Fruit fly (Drosophila melanogaster) whole organism, prepupa: Measurements from ENCODE around the gene Ipo9.

Experiments
- CG10631 ChIP-seq: fragments of 200-800 bp; sonication (Bioruptor generic); optimal IDR thresholded peaks from 2 replicates; lab custom pipeline; 2016; ENCODE audit warnings: missing biosample characterization, missing genetic modification characterization
- CG11762 ChIP-seq: fragments of 200-800 bp; sonication (Bioruptor generic); optimal IDR thresholded peaks from 3 replicates; lab custom pipeline; 2016; ENCODE audit warnings: missing biosample characterization, missing genetic modification characterization; ENCODE audit not compliant: insufficient read depth
- CG11902 ChIP-seq: fragments of 200-800 bp; sonication (Bioruptor generic); optimal IDR thresholded peaks from 3 replicates; lab custom pipeline; 2016; ENCODE audit warnings: missing biosample characterization, missing genetic modification characterization
- CG15336 ChIP-seq: fragments of 200-800 bp; sonication (Bioruptor generic); IDR thresholded peaks from 2 replicates; pipeline ENCODE4 v1.3.6; 2022; ENCODE audit warnings: missing biosample characterization, missing genetic modification characterization
- CG1621 ChIP-seq: fragments of 200-800 bp; sonication (Bioruptor generic); optimal IDR thresholded peaks from 3 replicates; lab custom pipeline; 2018; ENCODE audit warnings: missing biosample characterization, mild to moderate bottlenecking, missing genetic modification characterization
- CG16779 ChIP-seq: fragments of 200-800 bp; sonication (Bioruptor generic); optimal IDR thresholded peaks from 3 replicates; lab custom pipeline; 2017; ENCODE audit warnings: missing biosample characterization, mild to moderate bottlenecking, missing genetic modification characterization
- CG3032 ChIP-seq: fragments of 200-800 bp; optimal IDR thresholded peaks from 2 replicates; lab custom pipeline; 2019; ENCODE audit warnings: missing biosample characterization, mild to moderate bottlenecking, missing genetic modification characterization, moderate library complexity
- CG31627 ChIP-seq: fragments of 200-800 bp; sonication (Bioruptor generic); optimal IDR thresholded peaks from 3 replicates; lab custom pipeline; 2016; ENCODE audit warnings: missing biosample characterization, missing genetic modification characterization
- CG32006 ChIP-seq: fragments of 200-800 bp; sonication (Bioruptor generic); optimal IDR thresholded peaks from 3 replicates; lab custom pipeline; 2017; ENCODE audit warnings: missing biosample characterization, mild to moderate bottlenecking, missing genetic modification characterization
- CG34406 ChIP-seq: fragments of 200-800 bp; sonication (Bioruptor generic); optimal IDR thresholded peaks from 3 replicates; lab custom pipeline; 2016; ENCODE audit warnings: missing biosample characterization, missing genetic modification characterization
- CG3919 ChIP-seq: fragments of 200-800 bp; sonication (Bioruptor generic); optimal IDR thresholded peaks from 3 replicates; lab custom pipeline; 2016; ENCODE audit warnings: missing biosample characterization, missing genetic modification characterization
- CG4318 ChIP-seq: fragments of 200-800 bp; sonication (Bioruptor generic); optimal IDR thresholded peaks from 3 replicates; lab custom pipeline; 2017; ENCODE audit warnings: missing biosample characterization, mild to moderate bottlenecking, missing genetic modification characterization
- CG6276 ChIP-seq: fragments of 200-800 bp; sonication (Bioruptor generic); optimal IDR thresholded peaks from 2 replicates; lab custom pipeline; 2017; ENCODE audit warnings: missing biosample characterization, mild to moderate bottlenecking, missing genetic modification characterization
- CG6792 ChIP-seq: fragments of 200-800 bp; sonication (Bioruptor generic); optimal IDR thresholded peaks from 3 replicates; lab custom pipeline; 2016; ENCODE audit warnings: missing biosample characterization, missing genetic modification characterization
- CG6808 ChIP-seq: fragments of 200-800 bp; sonication (Bioruptor generic); optimal IDR thresholded peaks from 3 replicates; lab custom pipeline; 2017; ENCODE audit warnings: missing biosample characterization, missing genetic modification characterization, mild to moderate bottlenecking, moderate library complexity, missing genetic modification reagents
- CG6854 ChIP-seq: fragments of 200-800 bp; sonication (Bioruptor generic); optimal IDR thresholded peaks from 2 replicates; lab custom pipeline; 2017; ENCODE audit warnings: missing biosample characterization, mild to moderate bottlenecking, missing genetic modification characterization
- CG7368 ChIP-seq: fragments of 200-800 bp; sonication (Bioruptor generic); optimal IDR thresholded peaks from 3 replicates; lab custom pipeline; 2016; ENCODE audit warnings: missing biosample characterization, missing genetic modification characterization
- CG8119 ChIP-seq: fragments of 200-800 bp; sonication (Bioruptor generic); IDR thresholded peaks from 3 replicates; pipeline ENCODE4 v1.3.6; 2022; ENCODE audit warnings: missing biosample characterization, missing genetic modification characterization
- CG8319 ChIP-seq: fragments of 200-800 bp; sonication (Bioruptor generic); optimal IDR thresholded peaks from 3 replicates; lab custom pipeline; 2016; ENCODE audit warnings: missing biosample characterization, missing genetic modification characterization
- CG8632 ChIP-seq: fragments of 200-800 bp; sonication (Bioruptor generic); optimal IDR thresholded peaks from 3 replicates; lab custom pipeline; 2016; ENCODE audit warnings: missing biosample characterization, missing genetic modification characterization
- CG9139 ChIP-seq: fragments of 200-800 bp; sonication (Bioruptor generic); optimal IDR thresholded peaks from 3 replicates; lab custom pipeline; 2017; ENCODE audit warnings: missing biosample characterization, mild to moderate bottlenecking, missing genetic modification characterization
- Eip75B ChIP-seq: fragments of 200-800 bp; sonication (Bioruptor generic); optimal IDR thresholded peaks from 3 replicates; lab custom pipeline; 2016; ENCODE audit warnings: missing biosample characterization, missing genetic modification characterization
- Eip78C ChIP-seq: fragments of 200-800 bp; sonication (Bioruptor generic); peaks from one replicate; lab custom pipeline; 2016; ENCODE audit warnings: missing biosample characterization, missing genetic modification characterization
- Eip93F ChIP-seq: fragments of 200-800 bp; sonication (Bioruptor generic); optimal IDR thresholded peaks from 2 replicates; lab custom pipeline; 2016; ENCODE audit warnings: missing biosample characterization, mild to moderate bottlenecking, missing genetic modification characterization
- Ets21C ChIP-seq: fragments of 200-800 bp; sonication (Bioruptor generic); optimal IDR thresholded peaks from 3 replicates; lab custom pipeline; 2016; ENCODE audit warnings: missing biosample characterization, missing genetic modification characterization
- Ets96B ChIP-seq: fragments of 200-800 bp; optimal IDR thresholded peaks from 2 replicates; lab custom pipeline; 2019; ENCODE audit warnings: missing biosample characterization, mild to moderate bottlenecking, missing genetic modification characterization, moderate library complexity
- Gug ChIP-seq: fragments of 200-800 bp; sonication (Bioruptor generic); IDR thresholded peaks from 2 replicates; pipeline ENCODE4 v1.3.6; 2022; ENCODE audit warnings: missing biosample characterization, missing genetic modification characterization
- Hr38 ChIP-seq: sonication (Bioruptor generic); optimal IDR thresholded peaks from 2 replicates; lab custom pipeline; 2016; ENCODE audit warnings: missing biosample characterization, missing genetic modification characterization
- Hr4 ChIP-seq: fragments of 200-800 bp; sonication (Bioruptor generic); optimal IDR thresholded peaks from 3 replicates; lab custom pipeline; 2016; ENCODE audit warnings: missing biosample characterization, missing genetic modification characterization
- Lpt ChIP-seq: fragments of 200-800 bp; sonication (Bioruptor generic); optimal IDR thresholded peaks from 3 replicates; lab custom pipeline; 2016; ENCODE audit warnings: missing biosample characterization, missing genetic modification characterization
- Met ChIP-seq: fragments of 200-800 bp; sonication (Bioruptor generic); optimal IDR thresholded peaks from 3 replicates; lab custom pipeline; 2016; ENCODE audit warnings: missing biosample characterization, missing genetic modification characterization
- OdsH ChIP-seq: fragments of 200-800 bp; sonication (Bioruptor generic); optimal IDR thresholded peaks from 3 replicates; lab custom pipeline; 2016; ENCODE audit warnings: missing biosample characterization, missing genetic modification characterization
- Sox102F ChIP-seq: fragments of 200-800 bp; sonication (Bioruptor generic); optimal IDR thresholded peaks from 2 replicates; lab custom pipeline; 2016; ENCODE audit warnings: missing biosample characterization, mild to moderate bottlenecking, missing genetic modification characterization
- Sox15 ChIP-seq: fragments of 200-800 bp; sonication (Bioruptor generic); optimal IDR thresholded peaks from 3 replicates; lab custom pipeline; 2016; ENCODE audit warnings: missing biosample characterization, missing genetic modification characterization
- acj6 ChIP-seq: fragments of 200-800 bp; sonication (Bioruptor generic); optimal IDR thresholded peaks from 3 replicates; lab custom pipeline; 2016; ENCODE audit warnings: missing biosample characterization, missing genetic modification characterization
- cyc ChIP-seq: fragments of 200-800 bp; sonication (Bioruptor generic); optimal IDR thresholded peaks from 3 replicates; lab custom pipeline; 2016; ENCODE audit warnings: missing biosample characterization, missing genetic modification characterization
- dac ChIP-seq: fragments of 200-800 bp; sonication (Bioruptor generic); optimal IDR thresholded peaks from 2 replicates; lab custom pipeline; 2017; ENCODE audit warnings: missing biosample characterization, mild to moderate bottlenecking, missing genetic modification characterization
- eg ChIP-seq: fragments of 200-800 bp; sonication (Bioruptor generic); IDR thresholded peaks from 3 replicates; pipeline ENCODE4 v1.3.6; 2022; ENCODE audit warnings: missing biosample characterization, missing genetic modification characterization
- esn ChIP-seq: fragments of 200-800 bp; sonication (Bioruptor generic); optimal IDR thresholded peaks from 2 replicates; lab custom pipeline; 2016; ENCODE audit warnings: missing biosample characterization, mild to moderate bottlenecking, missing genetic modification characterization, moderate library complexity
- fd59A ChIP-seq: fragments of 200-800 bp; sonication (Bioruptor generic); optimal IDR thresholded peaks from 2 replicates; lab custom pipeline; 2017; ENCODE audit warnings: missing biosample characterization, mild to moderate bottlenecking, missing genetic modification characterization, missing genetic modification reagents
- fd85E ChIP-seq: fragments of 200-800 bp; sonication (Bioruptor generic); optimal IDR thresholded peaks from 3 replicates; lab custom pipeline; 2016; ENCODE audit warnings: missing biosample characterization, missing genetic modification characterization
- fkh ChIP-seq: fragments of 200-800 bp; sonication (Bioruptor generic); optimal IDR thresholded peaks from 3 replicates; lab custom pipeline; 2017; ENCODE audit warnings: missing biosample characterization, mild to moderate bottlenecking, missing genetic modification characterization, moderate library complexity
- lz ChIP-seq: fragments of 200-800 bp; sonication (Bioruptor generic); optimal IDR thresholded peaks from 3 replicates; lab custom pipeline; 2016; ENCODE audit warnings: missing biosample characterization, missing genetic modification characterization
- net ChIP-seq: fragments of 200-800 bp; sonication (Bioruptor generic); optimal IDR thresholded peaks from 3 replicates; lab custom pipeline; 2016; ENCODE audit warnings: missing biosample characterization, missing genetic modification characterization
- pdm3 ChIP-seq: fragments of 200-800 bp; sonication (Bioruptor generic); optimal IDR thresholded peaks from 3 replicates; lab custom pipeline; 2016; ENCODE audit warnings: missing biosample characterization, missing genetic modification characterization
- salr ChIP-seq, 2 experiments: fragments of 200-800 bp; sonication (Bioruptor generic); optimal IDR thresholded peaks; 3 replicates each; lab custom pipeline; 2016 to 2018; ENCODE audit warnings: missing biosample characterization in 2 of 2, missing genetic modification characterization in 2 of 2, mild to moderate bottlenecking in 1 of 2
- svp ChIP-seq: fragments of 200-800 bp; sonication (Bioruptor generic); peaks from one replicate; lab custom pipeline; 2016; ENCODE audit warnings: missing biosample characterization, missing genetic modification characterization
- topi ChIP-seq: fragments of 200-800 bp; sonication (Bioruptor generic); optimal IDR thresholded peaks from 3 replicates; lab custom pipeline; 2016; ENCODE audit warnings: missing biosample characterization, missing genetic modification characterization
- vri ChIP-seq: fragments of 200-800 bp; sonication (Bioruptor generic); optimal IDR thresholded peaks from 3 replicates; lab custom pipeline; 2016; ENCODE audit warnings: missing biosample characterization, mild to moderate bottlenecking, missing genetic modification characterization

Gene Ipo9

dm6 chr3R:11454210-11454904 lies 42.0 kb downstream of the Ipo9 start (continued):
- TF ChIP-seq CG6276 (GFP tag; lab: Kevin White, UChicago) (no peak), esn (GFP tag; lab: Kevin White, UChicago) (peak; percentile 76), dac (peak; percentile 42), acj6 (GFP tag; lab: Kevin White, UChicago) (peak; percentile 45), fd85E (no peak), Sox102F (GFP tag; lab: Kevin White, UChicago) (peak; percentile 69), topi (GFP tag; lab: Kevin White, UChicago) (peak; percentile 70), pdm3 (GFP tag; lab: Kevin White, UChicago) (peak; percentile 52), CG15336 (no peak)

DNA sequence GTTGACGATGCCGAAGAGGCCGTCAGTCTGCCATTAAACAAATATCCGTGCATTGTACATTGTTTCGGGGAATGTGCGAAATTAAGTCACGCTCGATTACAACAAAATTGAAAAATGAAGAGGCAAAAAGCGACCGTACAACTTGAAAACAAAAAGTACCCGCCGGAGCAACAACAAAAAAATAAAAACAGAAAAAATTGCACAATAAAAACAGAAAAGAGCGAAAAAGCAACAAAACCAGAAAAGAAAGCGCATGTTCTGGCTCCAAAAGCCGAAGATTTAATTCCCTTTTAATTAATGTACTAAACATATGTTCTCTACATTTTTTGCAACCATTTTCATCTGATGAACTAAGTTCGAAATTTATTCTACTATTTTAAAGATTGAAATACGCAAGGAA lies 44.2 kb downstream of the Ipo9 start:
- TF ChIP-seq CG32006 (peak; percentile 17), fkh (GFP tag; lab: Kevin White, UChicago) (no peak), Hr4 (GFP tag; lab: Kevin White, UChicago) (no peak), cyc (GFP tag; lab: Kevin White, UChicago) (no peak), CG6792 (GFP tag; lab: Kevin White, UChicago) (peak; percentile 21), lz (GFP tag; lab: Kevin White, UChicago) (no peak), Lpt (GFP tag; lab: Kevin White, UChicago) (no peak), CG8119 (no peak; the same call in 2 of the 3 replicates), topi (GFP tag; lab: Kevin White, UChicago) (no peak), CG8319 (GFP tag; lab: Kevin White, UChicago) (peak; percentile 23), Ets96B (peak; percentile 4), Sox15 (GFP tag; lab: Kevin White, UChicago) (no peak), CG1621 (tag; lab: Kevin White, UChicago) (no peak), vri (GFP tag; lab: Kevin White, UChicago) (peak; percentile 63), net (GFP tag; lab: Kevin White, UChicago) (peak; percentile 11), CG11902 (GFP tag; lab: Kevin White, UChicago) (no peak), esn (GFP tag; lab: Kevin White, UChicago) (peak; percentile 43), CG8632 (GFP tag; lab: Kevin White, UChicago) (peak; percentile 33), pdm3 (GFP tag; lab: Kevin White, UChicago) (peak; percentile 12), CG3919 (GFP tag; lab: Kevin White, UChicago) (peak; percentile 12), CG9139 (GFP tag; lab: Kevin White, UChicago) (peak; percentile 29), Eip93F (GFP tag; lab: Kevin White, UChicago) (no peak), eg (GFP tag; lab: Robert Waterston, UW) (no peak), CG10631 (GFP tag; lab: Kevin White, UChicago) (no peak), Met (GFP tag; lab: Kevin White, UChicago) (peak; percentile 35), CG6808 (GFP tag; lab: Kevin White, UChicago) (peak; percentile 36), CG3032 (tag; lab: Kevin White, UChicago) (peak; percentile 38), OdsH (GFP tag; lab: Kevin White, UChicago) (no peak), Eip78C (GFP tag; lab: Kevin White, UChicago) (peak; percentile 74), Eip75B (GFP tag; lab: Kevin White, UChicago) (no peak), CG4318 (GFP tag; lab: Kevin White, UChicago) (no peak), Hr38 (GFP tag; lab: Kevin White, UChicago) (no peak), CG11762 (GFP tag; lab: Kevin White, UChicago) (no peak), dac (no peak), fd59A (GFP tag; lab: Kevin White, UChicago) (no peak), Gug (GFP tag; lab: Robert Waterston, UW) (no peak), CG16779 (tag; lab: Kevin White, UChicago) (peak; percentile 15), CG6854 (GFP tag; lab: Kevin White, UChicago) (peak; percentile 46), CG34406 (peak; percentile 30), CG15336 (no peak), Ets21C (no peak), salr (GFP tag; optimal IDR thresholded peaks at IDR 0.05; lab: Kevin White, UChicago) (no peak), CG6276 (GFP tag; lab: Kevin White, UChicago) (no peak), CG7368 (no peak), svp (peak; percentile 74), CG31627 (GFP tag; lab: Kevin White, UChicago) (no peak)
